Worm (Caenorhabditis elegans): ENCODE measurements around the gene F45H10.5.

- TF ChIP-seq W03F9.2 (tag; optimal IDR thresholded peaks at IDR 0.05) (no peak), him-1 (tag; optimal IDR thresholded peaks at IDR 0.05) (no peak), dao-5 (tag; optimal IDR thresholded peaks at IDR 0.05) (no peak)
These were observed 29.6 kb upstream of the F45H10.5 start, which contains the start of gene E01G4.5 for ce11 chrII:13472101-13472500.
